Worm (Caenorhabditis elegans) whole organism, mixed stage, embryonic: Measurements from ENCODE around the gene phf-31.

ENCODE experiments used
- bed-3 ChIP-seq: fragments of 200-800 bp; sonication (Bioruptor generic); optimal IDR thresholded peaks from 3 replicates; lab custom pipeline; 2018; ENCODE audit warnings: mild to moderate bottlenecking, missing genetic modification characterization, moderate library complexity, missing compliant biosample characterization
- lin-13 ChIP-seq: fragments of 150-350 bp; optimal IDR thresholded peaks from 2 replicates; lab custom pipeline; 2014; ENCODE audit warnings: missing biosample characterization, missing genetic modification characterization
- nhr-12 ChIP-seq: fragments of 150-350 bp; optimal IDR thresholded peaks from 2 replicates; lab custom pipeline; 2014; ENCODE audit warnings: missing biosample characterization, missing genetic modification characterization

DNA sequence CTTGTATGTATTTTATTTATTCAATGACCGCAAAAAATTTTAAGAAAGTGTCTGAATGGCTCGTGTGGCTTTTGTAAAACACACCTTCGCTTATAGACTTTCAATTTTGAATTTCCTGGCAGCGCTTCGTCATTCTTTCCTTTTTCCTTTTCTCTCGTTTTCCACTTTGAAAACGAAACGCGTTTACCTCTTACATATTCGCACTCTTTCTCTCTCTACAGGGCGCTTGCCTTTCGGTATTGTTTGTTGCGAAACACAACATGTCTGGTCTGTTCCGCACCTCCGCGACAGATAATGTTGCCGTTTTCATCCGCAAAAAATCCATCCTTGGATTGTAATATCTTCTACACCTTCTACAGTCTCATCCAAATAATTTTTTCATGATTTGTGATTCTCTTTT is 41.2 kb upstream of the phf-31 start:
- TF ChIP-seq lin-13 (tag; lab: Kevin White, UChicago) (no peak), nhr-12 (tag; lab: Kevin White, UChicago) (no peak), bed-3 (no peak)
